Worm (Caenorhabditis elegans): ENCODE measurements around the gene F11D5.1.

Gene F11D5.1

ce11 chrX:3366782-3367181 lies 33.9 kb downstream of the F11D5.1 start:
- TF ChIP-seq ZK546.5 (tag; optimal IDR thresholded peaks at IDR 0.05) (no peak), ztf-4 (tag; optimal IDR thresholded peaks at IDR 0.05) (no peak), nhr-23 (tag; optimal IDR thresholded peaks at IDR 0.05) (no peak), ceh-82 (tag; optimal IDR thresholded peaks at IDR 0.05) (no peak), blmp-1 (tag; optimal IDR thresholded peaks at IDR 0.05; ENCODE audit: insufficient read depth) (no peak)

ce11 chrX:3368659-3369058 lies 35.7 kb downstream of the F11D5.1 start, which contains the start of gene ZK563.2:
ZK563.2 (plus strand) TSS chrX:3368959.
- TF ChIP-seq C34F6.9 (tag; optimal IDR thresholded peaks at IDR 0.05), result no peak
- TF ChIP-seq egl-27 (tag; optimal IDR thresholded peaks at IDR 0.05), result no peak
- TF ChIP-seq unc-62 (GFP tag; optimal IDR thresholded peaks at IDR 0.05), result no peak
- no peak for TF ChIP-seq nhr-129 (tag; optimal IDR thresholded peaks at IDR 0.05)
- TF ChIP-seq blmp-1 (tag; optimal IDR thresholded peaks at IDR 0.05; ENCODE audit: insufficient read depth), result no peak
- TF ChIP-seq nhr-21 (tag; optimal IDR thresholded peaks at IDR 0.05), result no peak
- no peak for TF ChIP-seq lin-11 (tag; optimal IDR thresholded peaks at IDR 0.05)
- no peak for TF ChIP-seq unc-39 (tag; optimal IDR thresholded peaks at IDR 0.05)
- TF ChIP-seq dmd-4 (tag; optimal IDR thresholded peaks at IDR 0.05), result no peak
- no peak for TF ChIP-seq ztf-1 (GFP tag; conservative IDR thresholded peaks at IDR 0.05)
- no peak for TF ChIP-seq peb-1 (tag; optimal IDR thresholded peaks at IDR 0.05)
- no peak for TF ChIP-seq lin-13 (GFP tag; optimal IDR thresholded peaks at IDR 0.05)
- TF ChIP-seq zag-1 (tag; optimal IDR thresholded peaks at IDR 0.05), result no peak
- TF ChIP-seq alr-1 (tag; optimal IDR thresholded peaks at IDR 0.05), result no peak
- TF ChIP-seq nhr-12 (tag; optimal IDR thresholded peaks at IDR 0.05), result no peak
- TF ChIP-seq F13H6.1 (tag; optimal IDR thresholded peaks at IDR 0.05), result no peak

ce11 chrX:3369442-3369841 lies 36.5 kb downstream of the F11D5.1 start:
- TF ChIP-seq zag-1 (tag; optimal IDR thresholded peaks at IDR 0.05) (no peak), nhr-21 (tag; optimal IDR thresholded peaks at IDR 0.05) (no peak), unc-55 (GFP tag; optimal IDR thresholded peaks at IDR 0.05) (no peak), elt-3 (tag; optimal IDR thresholded peaks at IDR 0.05) (no peak)

- peak; percentile 34 for TF ChIP-seq egl-27 (tag; optimal IDR thresholded peaks at IDR 0.05)
- TF ChIP-seq nhr-129 (tag; optimal IDR thresholded peaks at IDR 0.05), result peak; percentile 89
- peak; percentile 64 for TF ChIP-seq gmeb-1 (tag; optimal IDR thresholded peaks at IDR 0.05)
- TF ChIP-seq crh-2 (tag; optimal IDR thresholded peaks at IDR 0.05), result peak; percentile 47
- TF ChIP-seq nhr-21 (tag; optimal IDR thresholded peaks at IDR 0.05), result peak; percentile 78
- peak; percentile 66 for TF ChIP-seq Y55F3AM.14 (GFP tag; optimal IDR thresholded peaks at IDR 0.05)
- TF ChIP-seq mbf-1 (tag; optimal IDR thresholded peaks at IDR 0.05), result no peak
- TF ChIP-seq sma-3 (GFP tag; optimal IDR thresholded peaks at IDR 0.05), result peak; percentile 40
- TF ChIP-seq mdl-1 (tag; optimal IDR thresholded peaks at IDR 0.05), result peak in 1 of 2 experiments; percentile 14
- TF ChIP-seq F13H6.1 (tag; optimal IDR thresholded peaks at IDR 0.05), result peak; percentile 67
- TF ChIP-seq nhr-6 (tag; optimal IDR thresholded peaks at IDR 0.05), result peak; percentile 4
- TF ChIP-seq ztf-11 (tag; optimal IDR thresholded peaks at IDR 0.05), result no peak
- TF ChIP-seq peb-1 (tag; optimal IDR thresholded peaks at IDR 0.05), result no peak
- TF ChIP-seq nhr-25 (tag; optimal IDR thresholded peaks at IDR 0.05), result peak; percentile 34
- TF ChIP-seq C34F6.9 (tag; optimal IDR thresholded peaks at IDR 0.05), result peak; percentile 37
- peak; percentile 53 for TF ChIP-seq sem-4 (tag; optimal IDR thresholded peaks at IDR 0.05)
- TF ChIP-seq snpc-4 (tag; optimal IDR thresholded peaks at IDR 0.05), result peak; percentile 33
- peak in 1 of 2 experiments; percentile 32 for TF ChIP-seq lsy-2 (tag; optimal IDR thresholded peaks at IDR 0.05)
- peak; percentile 30 for TF ChIP-seq mab-5 (tag; optimal IDR thresholded peaks at IDR 0.05)
- no peak for TF ChIP-seq blmp-1 (tag; optimal IDR thresholded peaks at IDR 0.05; ENCODE audit: insufficient read depth)
- peak; percentile 7 for TF ChIP-seq lin-11 (tag; optimal IDR thresholded peaks at IDR 0.05)
- peak; percentile 48 for TF ChIP-seq fos-1 (tag; optimal IDR thresholded peaks at IDR 0.05)
- no peak for TF ChIP-seq ztf-1 (GFP tag; conservative IDR thresholded peaks at IDR 0.05)
- TF ChIP-seq unc-55 (GFP tag; optimal IDR thresholded peaks at IDR 0.05), result peak; percentile 73
- TF ChIP-seq sma-9 (GFP tag; optimal IDR thresholded peaks at IDR 0.05), result peak; percentile 72
- no peak for TF ChIP-seq sma-9 (tag; optimal IDR thresholded peaks at IDR 0.05)
- no peak for TF ChIP-seq nhr-77 (tag; optimal IDR thresholded peaks at IDR 0.05)
- peak; percentile 38 for TF ChIP-seq lin-13 (GFP tag; optimal IDR thresholded peaks at IDR 0.05)
- TF ChIP-seq nhr-11 (tag; optimal IDR thresholded peaks at IDR 0.05), result peak; percentile 40
Measured at ce11 chrX:3371264-3371663, 38.3 kb downstream of the F11D5.1 start.
